Fruit fly (Drosophila melanogaster): ENCODE data around the gene CG12105.

CG12105 gene

dm6 chr3L:1644920-1645567 is 29.4 kb upstream of the CG12105 start, which contains the start of the genes alphaCOP and CG13919 (continued):
- TF ChIP-seq ab (GFP tag; optimal IDR thresholded peaks at IDR 0.05) (peak; percentile 90), CG8478 (optimal IDR thresholded peaks at IDR 0.05) (no peak), HLH3B (GFP tag; IDR thresholded peaks at IDR 0.05) (peak; percentile 95), CG1647 (GFP tag; optimal IDR thresholded peaks at IDR 0.05) (peak; percentile 96), CG17361 (GFP tag; IDR thresholded peaks at IDR 0.05) (peak; percentile 98), cato (GFP tag; optimal IDR thresholded peaks at IDR 0.05; ENCODE audit: borderline replicate concordance) (peak; percentile 94), CG11560 (tag; IDR thresholded peaks at IDR 0.05) (peak; percentile 87), pnt (GFP tag; optimal IDR thresholded peaks at IDR 0.05) (peak; percentile 89), Fer3 (tag; optimal IDR thresholded peaks at IDR 0.05) (peak; percentile 96), CG18599 (GFP tag; optimal IDR thresholded peaks at IDR 0.05) (peak; percentile 93), odd (GFP tag; optimal IDR thresholded peaks at IDR 0.05) (peak; percentile 90), CG4282 (GFP tag; optimal IDR thresholded peaks at IDR 0.05) (peak; percentile 56), otp (GFP tag; IDR thresholded peaks at IDR 0.05) (peak; percentile 98), CG30431 (GFP tag; optimal IDR thresholded peaks at IDR 0.05) (peak; percentile 93), sob (GFP tag; IDR thresholded peaks at IDR 0.05) (peak; percentile 97), CG7839 (tag; optimal IDR thresholded peaks at IDR 0.05) (peak; percentile 99), Taf1 (GFP tag; IDR thresholded peaks at IDR 0.05) (peak; percentile 92), Fer2 (tag; optimal IDR thresholded peaks at IDR 0.05) (peak; percentile 89), CG9609 (GFP tag; optimal IDR thresholded peaks at IDR 0.05) (peak; percentile 88), wor (GFP tag; IDR thresholded peaks at IDR 0.05) (peak; percentile 96), YL-1 (GFP tag; optimal IDR thresholded peaks at IDR 0.05) (peak; percentile 98), CG2199 (GFP tag; IDR thresholded peaks at IDR 0.05) (peak; percentile 69; the same call in 1 of the 3 replicates), lilli (GFP tag; optimal IDR thresholded peaks at IDR 0.05) (peak; percentile 98), CG10147 (GFP tag; optimal IDR thresholded peaks at IDR 0.05) (peak; percentile 90), slbo (GFP tag; IDR thresholded peaks at IDR 0.05) (peak; percentile 99), pan (optimal IDR thresholded peaks at IDR 0.05) (no peak), pan (GFP tag; optimal IDR thresholded peaks at IDR 0.05 in 1 of 2, IDR thresholded peaks at IDR 0.05 in 1 of 2) (peak in 1 of 2 experiments; percentile 97), fru (optimal IDR thresholded peaks at IDR 0.05) (no peak), NK7.1 (GFP tag; optimal IDR thresholded peaks at IDR 0.05) (peak; percentile 91), CG13894 (tag; optimal IDR thresholded peaks at IDR 0.05) (peak; percentile 91), Hmx (GFP tag; optimal IDR thresholded peaks at IDR 0.05) (peak; percentile 86), zf30C (GFP tag; optimal IDR thresholded peaks at IDR 0.05) (no peak), CG1024 (GFP tag; IDR thresholded peaks at IDR 0.05) (peak; percentile 77), insv (GFP tag; optimal IDR thresholded peaks at IDR 0.05) (peak in 1 of 2 experiments; percentile 65), Hey (tag; optimal IDR thresholded peaks at IDR 0.05) (peak; percentile 74), CG11093 (GFP tag; IDR thresholded peaks at IDR 0.05) (peak; percentile 97), Xbp1 (GFP tag; optimal IDR thresholded peaks at IDR 0.05) (peak; percentile 99), mld (GFP tag; IDR thresholded peaks at IDR 0.05; ENCODE audit: partially characterized antibody) (no peak), CG7963 (GFP tag; IDR thresholded peaks at IDR 0.05; ENCODE audit: partially characterized antibody) (no peak), CG9797 (GFP tag; optimal IDR thresholded peaks at IDR 0.05) (peak; percentile 32), Oaz (GFP tag; IDR thresholded peaks at IDR 0.05) (peak; percentile 98), NC2α (GFP tag; optimal IDR thresholded peaks at IDR 0.05) (peak; percentile 75), sug (tag; optimal IDR thresholded peaks at IDR 0.05) (peak; percentile 94), wdn (GFP tag; IDR thresholded peaks at IDR 0.05) (peak; percentile 96), tio (GFP tag; optimal IDR thresholded peaks at IDR 0.05) (no peak), abd-A (tag; optimal IDR thresholded peaks at IDR 0.05) (no peak), ERR (GFP tag; optimal IDR thresholded peaks at IDR 0.05) (peak; percentile 88), B-H1 (GFP tag; IDR thresholded peaks at IDR 0.05) (peak; percentile 97), CG13424 (tag; optimal IDR thresholded peaks at IDR 0.05) (peak; percentile 97), scrt (GFP tag; optimal IDR thresholded peaks at IDR 0.05) (peak; percentile 83), Dip2 (GFP tag; IDR thresholded peaks at IDR 0.05) (peak; percentile 53)
